Worm (Caenorhabditis elegans): ENCODE results near the gene dhcr-24.

The dhcr-24 gene

ce11 chrX:2591586-2592000 lies 27.6 kb upstream of the dhcr-24 start (continued):
- TF ChIP-seq ceh-91 (GFP tag; IDR thresholded peaks at IDR 0.05) (no peak), xnd-1 (tag; optimal IDR thresholded peaks at IDR 0.05) (no peak), B0261.1 (tag; optimal IDR thresholded peaks at IDR 0.05) (no peak), lsy-27 (tag; optimal IDR thresholded peaks at IDR 0.05; ENCODE audit: borderline replicate concordance, insufficient read depth) (no peak), die-1 (tag; optimal IDR thresholded peaks at IDR 0.05) (no peak), F23B12.7 (tag; optimal IDR thresholded peaks at IDR 0.05; ENCODE audit: insufficient read depth) (no peak), Y53F4B.3 (GFP tag; IDR thresholded peaks at IDR 0.05) (no peak), bed-2 (GFP tag; IDR thresholded peaks at IDR 0.05) (no peak), ztf-22 (GFP tag; optimal IDR thresholded peaks at IDR 0.05) (peak; percentile 9), let-607 (tag; optimal IDR thresholded peaks at IDR 0.05) (no peak), lin-26 (GFP tag; IDR thresholded peaks at IDR 0.05) (peak; percentile 49; the same call in 1 of the 2 replicates), D2030.7 (GFP tag; IDR thresholded peaks at IDR 0.05) (no peak), snpc-1.3 (tag; optimal IDR thresholded peaks at IDR 0.05; ENCODE audit: insufficient read depth) (no peak), ztf-26 (tag; optimal IDR thresholded peaks at IDR 0.05) (peak; percentile 17), ztf-3 (GFP tag; optimal IDR thresholded peaks at IDR 0.05) (no peak), Y67H2A.10 (GFP tag; conservative IDR thresholded peaks at IDR 0.05) (no peak), dpff-1 (tag; optimal IDR thresholded peaks at IDR 0.05) (no peak), madf-10 (tag; optimal IDR thresholded peaks at IDR 0.05) (no peak), efl-1 (GFP tag; optimal IDR thresholded peaks at IDR 0.05) (peak; percentile 33), hmg-20 (GFP tag; IDR thresholded peaks at IDR 0.05) (no peak), cebp-1 (GFP tag; IDR thresholded peaks at IDR 0.05) (no peak), cebp-1 (tag; optimal IDR thresholded peaks at IDR 0.05) (no peak), unc-130 (GFP tag; optimal IDR thresholded peaks at IDR 0.05) (no peak), mcd-1 (GFP tag; IDR thresholded peaks at IDR 0.05) (no peak), pha-4 (tag; optimal IDR thresholded peaks at IDR 0.05) (no peak), snpc-1.1 (tag; optimal IDR thresholded peaks at IDR 0.05; ENCODE audit: insufficient read depth) (no peak), pbrm-1 (GFP tag; IDR thresholded peaks at IDR 0.05) (0 out of 2 replicates have a peak, but pooled peaks have one; percentile 21), cebp-2 (GFP tag; IDR thresholded peaks at IDR 0.05) (no peak)

ce11 chrX:2590777-2591176 lies 26.8 kb upstream of the dhcr-24 start:
- TF ChIP-seq egl-44 (GFP tag; IDR thresholded peaks at IDR 0.05) (no peak), lin-26 (GFP tag; IDR thresholded peaks at IDR 0.05) (peak; percentile 41; the same call in 1 of the 2 replicates), ztf-26 (tag; optimal IDR thresholded peaks at IDR 0.05) (peak; percentile 52), lin-40 (tag; optimal IDR thresholded peaks at IDR 0.05) (peak; percentile 27), tbp1 (GFP tag; optimal IDR thresholded peaks at IDR 0.05) (peak; percentile 26), Y67H2A.10 (GFP tag; conservative IDR thresholded peaks at IDR 0.05) (no peak), ceh-40 (GFP tag; IDR thresholded peaks at IDR 0.05) (no peak)

- no peak for TF ChIP-seq egl-44 (GFP tag; IDR thresholded peaks at IDR 0.05)
- no peak for TF ChIP-seq attf-6 (GFP tag; IDR thresholded peaks at IDR 0.05)
- TF ChIP-seq F55B11.4 (tag; optimal IDR thresholded peaks at IDR 0.05; ENCODE audit: borderline replicate concordance, insufficient read depth): no peak
- no peak for TF ChIP-seq unc-62 (GFP tag; optimal IDR thresholded peaks at IDR 0.05)
- TF ChIP-seq ztf-26 (tag; optimal IDR thresholded peaks at IDR 0.05): no peak
- TF ChIP-seq let-526 (GFP tag; IDR thresholded peaks at IDR 0.05): no peak
- TF ChIP-seq egl-18 (GFP tag; IDR thresholded peaks at IDR 0.05): no peak
- no peak for TF ChIP-seq dox-1 (GFP tag; IDR thresholded peaks at IDR 0.05)
- no peak for TF ChIP-seq chd-7 (tag; optimal IDR thresholded peaks at IDR 0.05)
- no peak for TF ChIP-seq aptf-3 (GFP tag; IDR thresholded peaks at IDR 0.05)
- TF ChIP-seq ztf-6 (GFP tag; IDR thresholded peaks at IDR 0.05): no peak
- TF ChIP-seq madf-3 (GFP tag; IDR thresholded peaks at IDR 0.05): no peak
- no peak for TF ChIP-seq F37B4.10 (GFP tag; IDR thresholded peaks at IDR 0.05)
- TF ChIP-seq nfyb-1 (GFP tag; IDR thresholded peaks at IDR 0.05): no peak
- TF ChIP-seq cebp-2 (GFP tag; IDR thresholded peaks at IDR 0.05): no peak
- TF ChIP-seq fkh-3 (tag; optimal IDR thresholded peaks at IDR 0.05): no peak
- TF ChIP-seq nhr-179 (tag; optimal IDR thresholded peaks at IDR 0.05): no peak
- no peak for TF ChIP-seq ama-1 (optimal IDR thresholded peaks at IDR 0.05)
- TF ChIP-seq ama-1 (GFP tag; optimal IDR thresholded peaks at IDR 0.05): no peak
Observed at ce11 chrX:2590023-2590422, 26.1 kb upstream of the dhcr-24 start.
